Worm (Caenorhabditis elegans): ENCODE measurements around the gene R74.8.

The R74.8 gene

DNA sequence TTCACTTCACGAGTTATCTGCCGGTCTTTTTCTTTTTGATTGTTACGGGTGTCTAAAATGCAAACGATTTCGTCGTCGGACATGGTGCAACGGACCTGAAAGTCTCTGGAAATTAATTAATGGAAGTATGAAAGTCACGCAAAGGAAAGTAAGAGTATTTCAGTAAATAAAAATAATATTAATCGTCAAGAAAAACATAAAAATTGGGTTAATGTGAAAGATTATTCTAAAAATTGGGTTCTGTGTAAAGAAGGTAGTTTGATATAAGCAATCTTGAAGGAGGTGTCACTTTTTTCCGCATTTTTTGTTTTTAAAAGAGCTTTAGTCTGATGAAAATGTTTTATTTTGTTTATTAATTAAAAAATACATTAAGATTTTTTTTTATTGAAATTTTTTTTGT, 48.8 kb upstream of the R74.8 start, which contains the start of gene C16C10.9:
Gene C16C10.9, minus strand, starts transcription at position 101 of the 400 bp plus-strand sequence.
- TF ChIP-seq nhr-102 (tag; optimal IDR thresholded peaks at IDR 0.05), result no peak
- no peak for TF ChIP-seq hlh-11 (tag; optimal IDR thresholded peaks at IDR 0.05)
- TF ChIP-seq daf-16 (GFP tag; optimal IDR thresholded peaks at IDR 0.05), result no peak
- no peak for TF ChIP-seq daf-16 (tag; optimal IDR thresholded peaks at IDR 0.05)
- TF ChIP-seq ceh-82 (tag; optimal IDR thresholded peaks at IDR 0.05), result no peak
- no peak for TF ChIP-seq lin-1 (GFP tag; IDR thresholded peaks at IDR 0.05)
- no peak for TF ChIP-seq duxl-1 (tag; optimal IDR thresholded peaks at IDR 0.05; ENCODE audit: poor library complexity)
- no peak for TF ChIP-seq saeg-2 (GFP tag; IDR thresholded peaks at IDR 0.05)
- no peak for TF ChIP-seq attf-4 (tag; optimal IDR thresholded peaks at IDR 0.05)
- no peak for TF ChIP-seq ceh-32 (tag; optimal IDR thresholded peaks at IDR 0.05; ENCODE audit: poor library complexity)
- TF ChIP-seq nhr-48 (tag; optimal IDR thresholded peaks at IDR 0.05), result no peak
- no peak for TF ChIP-seq spr-3 (GFP tag; optimal IDR thresholded peaks at IDR 0.05)
- TF ChIP-seq tag-97 (GFP tag; IDR thresholded peaks at IDR 0.05), result no peak

DNA sequence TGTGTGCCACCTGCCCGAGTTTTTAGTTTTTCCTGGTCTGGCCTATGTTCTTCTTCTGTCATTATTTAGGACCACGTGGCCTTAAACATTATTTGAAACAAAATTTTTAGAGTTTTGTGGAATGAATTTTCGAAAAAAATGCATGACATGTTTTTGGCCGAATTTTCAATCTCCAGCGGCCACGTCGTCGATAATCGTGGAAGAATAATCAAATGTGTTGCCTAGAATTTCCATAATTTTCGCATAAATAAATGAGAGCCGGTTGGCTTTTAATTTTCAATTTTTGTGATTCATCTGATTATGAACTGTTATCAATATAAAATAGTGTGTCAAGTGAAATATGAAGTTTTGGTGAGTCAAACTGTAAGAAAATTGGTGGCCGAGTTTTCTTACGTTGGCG, 45.1 kb upstream of the R74.8 start, which contains the start of gene C01G12.16:
Gene C01G12.16, plus strand, starts transcription at position 301 of the 400 bp plus-strand sequence.
- TF ChIP-seq ZK337.2 (GFP tag; IDR thresholded peaks at IDR 0.05) (no peak), ztf-11 (tag; optimal IDR thresholded peaks at IDR 0.05) (no peak), cey-2 (tag; optimal IDR thresholded peaks at IDR 0.05; ENCODE audit: borderline replicate concordance, insufficient read depth) (no peak), spr-3 (GFP tag; optimal IDR thresholded peaks at IDR 0.05) (no peak), D1046.2 (GFP tag; IDR thresholded peaks at IDR 0.05) (no peak), F49E8.2 (tag; optimal IDR thresholded peaks at IDR 0.05; ENCODE audit: borderline replicate concordance) (no peak), F44E2.7 (GFP tag; IDR thresholded peaks at IDR 0.05) (no peak), set-16 (GFP tag; IDR thresholded peaks at IDR 0.05) (no peak), skn-1 (tag; optimal IDR thresholded peaks at IDR 0.05) (no peak), nhr-76 (tag; optimal IDR thresholded peaks at IDR 0.05) (no peak), Y5F2A.4 (GFP tag; optimal IDR thresholded peaks at IDR 0.05) (no peak), lim-7 (GFP tag; IDR thresholded peaks at IDR 0.05) (no peak), F37D6.2 (tag; optimal IDR thresholded peaks at IDR 0.05) (no peak)

DNA sequence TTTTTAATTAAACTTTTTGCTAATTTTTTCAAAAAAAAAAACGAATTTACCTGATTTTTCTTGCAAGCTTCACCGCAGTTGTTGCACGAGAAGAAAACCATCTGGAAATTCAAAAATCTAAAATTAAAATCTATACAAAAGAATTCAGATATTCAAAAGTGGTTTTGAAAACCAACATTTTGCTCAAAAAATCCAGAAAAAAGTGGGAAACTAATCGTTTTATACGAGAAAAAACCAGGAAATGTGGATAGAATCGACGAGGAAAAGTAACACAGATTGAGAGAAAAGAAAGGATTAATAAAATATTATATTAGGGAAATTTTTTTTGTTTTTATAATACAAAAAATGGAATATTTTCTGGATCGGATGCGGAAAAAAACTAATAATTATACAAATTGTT, 42.0 kb upstream of the R74.8 start, which contains the start of gene C16C10.8:
Gene C16C10.8, minus strand, starts transcription at position 101 of the 400 bp plus-strand sequence.
- no peak for TF ChIP-seq Y105C5A.15 (GFP tag; IDR thresholded peaks at IDR 0.05)
- TF ChIP-seq snpc-4 (tag; optimal IDR thresholded peaks at IDR 0.05), result no peak
- no peak for TF ChIP-seq nhr-28 (tag; optimal IDR thresholded peaks at IDR 0.05)
- no peak for TF ChIP-seq tag-97 (GFP tag; IDR thresholded peaks at IDR 0.05)
- TF ChIP-seq fos-1 (tag; optimal IDR thresholded peaks at IDR 0.05), result no peak
- TF ChIP-seq dpl-1 (GFP tag; optimal IDR thresholded peaks at IDR 0.05), result no peak

- no peak for TF ChIP-seq nhr-48 (tag; optimal IDR thresholded peaks at IDR 0.05)
- no peak for TF ChIP-seq arid-1 (GFP tag; conservative IDR thresholded peaks at IDR 0.05)
- TF ChIP-seq sdz-12 (GFP tag; optimal IDR thresholded peaks at IDR 0.05), result no peak
- no peak for TF ChIP-seq egl-27 (tag; optimal IDR thresholded peaks at IDR 0.05)
- no peak for TF ChIP-seq F37D6.2 (tag; optimal IDR thresholded peaks at IDR 0.05)
- TF ChIP-seq ceh-82 (tag; optimal IDR thresholded peaks at IDR 0.05), result no peak
Measured at ce11 chrIII:4166745-4167144, 39.3 kb upstream of the R74.8 start, which contains the start of gene rnf-5. Gene rnf-5 (minus strand): TSS chrIII:4166845.

DNA sequence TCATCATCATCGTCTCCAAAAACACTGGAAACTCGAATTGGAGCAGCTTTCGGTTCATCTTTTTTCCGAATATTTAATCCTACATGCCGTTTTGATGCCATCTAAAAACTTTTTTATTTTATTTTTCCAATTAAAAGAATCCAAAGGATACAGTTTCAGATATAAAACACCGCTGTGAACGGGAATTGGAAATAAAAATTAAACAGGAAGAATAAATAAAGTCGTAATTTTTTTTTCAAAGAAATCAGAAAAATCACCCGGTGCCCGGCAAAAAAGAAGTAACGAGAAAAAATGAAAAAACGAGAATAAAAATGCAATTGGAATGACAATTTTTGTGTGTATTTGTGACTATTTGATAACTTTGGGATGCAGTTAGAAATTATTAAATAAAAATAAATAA, 37.4 kb upstream of the R74.8 start, which contains the start of gene ccdc-55:
Gene ccdc-55, minus strand, starts transcription at position 101 of the 400 bp plus-strand sequence.
- TF ChIP-seq gei-8 (GFP tag; optimal IDR thresholded peaks at IDR 0.05) (no peak), mes-2 (tag; optimal IDR thresholded peaks at IDR 0.05; ENCODE audit: poor library complexity, severe bottlenecking) (no peak), nhr-76 (tag; optimal IDR thresholded peaks at IDR 0.05) (no peak), arid-1 (GFP tag; conservative IDR thresholded peaks at IDR 0.05) (no peak), attf-4 (tag; optimal IDR thresholded peaks at IDR 0.05) (no peak), ceh-62 (tag; optimal IDR thresholded peaks at IDR 0.05) (no peak), ZK546.5 (tag; optimal IDR thresholded peaks at IDR 0.05) (no peak), nhr-111 (GFP tag; optimal IDR thresholded peaks at IDR 0.05) (no peak), zfp-3 (GFP tag; conservative IDR thresholded peaks at IDR 0.05) (no peak), unc-130 (GFP tag; optimal IDR thresholded peaks at IDR 0.05) (no peak)
